In the genomic region with DNA sequence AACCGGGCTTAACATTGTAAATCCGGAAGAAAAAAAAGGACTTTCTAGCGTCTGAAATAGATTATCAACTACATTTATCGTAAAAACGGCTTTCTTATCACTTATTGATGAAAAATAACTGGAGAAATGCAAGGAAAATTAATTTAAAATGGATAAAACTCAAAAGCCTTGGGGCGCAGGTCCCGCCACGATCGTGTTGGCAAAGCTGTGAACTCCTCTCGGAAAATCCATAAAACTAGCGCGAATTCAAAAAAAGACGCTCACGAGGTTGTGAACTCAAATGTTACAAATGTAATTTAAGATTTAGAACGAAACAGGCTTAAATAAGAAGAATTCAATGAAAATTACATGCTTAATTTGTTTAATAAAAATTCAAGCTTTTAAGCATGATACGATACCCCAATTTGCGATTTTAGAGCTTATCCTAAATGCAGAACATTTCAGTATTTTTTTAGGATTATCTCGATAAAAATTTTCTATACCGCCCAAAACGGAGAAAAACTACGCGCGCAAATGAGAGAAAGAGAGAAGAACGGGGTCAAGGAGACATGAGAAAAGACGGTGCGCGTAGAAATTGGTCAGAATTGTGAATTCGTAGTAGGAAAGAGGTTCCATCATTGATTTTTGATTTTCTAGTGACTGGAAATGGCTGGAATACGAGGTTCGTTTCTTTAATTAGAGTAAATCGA, we compare ENCODE assay signal across 1 worm cellular context.
TF ChIP-seq lines count a peak whose summit lies in the region.

C29E4.15 (plus strand) TSS at position 547 of the 689 bp plus-strand sequence.

TF ChIP-seq in whole organism, L1 larva, 84 proteins besides CTCF, POLR2A, EP300 and RAD21 (continued from another document):
- TF ChIP-seq lsy-2 (tag; optimal IDR thresholded peaks at IDR 0.05; lab: Kevin White, UChicago) (peak; percentile 53 to 73), unc-98 (GFP tag; IDR thresholded peaks at IDR 0.05; lab: Robert Waterston, UW) (no peak), tbx-2 (tag; optimal IDR thresholded peaks at IDR 0.05; lab: Kevin White, UChicago) (peak; percentile 21), snpc-4 (tag; optimal IDR thresholded peaks at IDR 0.05; lab: Kevin White, UChicago) (no peak), fkh-8 (tag; optimal IDR thresholded peaks at IDR 0.05; lab: Kevin White, UChicago) (peak; percentile 29), zip-4 (GFP tag; optimal IDR thresholded peaks at IDR 0.05; lab: Kevin White, UChicago) (no peak), C34B4.2 (tag; optimal IDR thresholded peaks at IDR 0.05; lab: Kevin White, UChicago) (no peak), C04F5.9 (tag; optimal IDR thresholded peaks at IDR 0.05; lab: Kevin White, UChicago) (no peak), dpl-1 (GFP tag; optimal IDR thresholded peaks at IDR 0.05; lab: Kevin White, UChicago) (peak; percentile 79 to 92 (median 84)), unc-30 (tag; optimal IDR thresholded peaks at IDR 0.05; lab: Kevin White, UChicago) (no peak), nhr-90 (tag; optimal IDR thresholded peaks at IDR 0.05; lab: Kevin White, UChicago; ENCODE audit: poor library complexity) (no peak), ceh-82 (tag; optimal IDR thresholded peaks at IDR 0.05; lab: Kevin White, UChicago) (peak in 1 of 3 experiments; percentile 43), fos-1 (tag; optimal IDR thresholded peaks at IDR 0.05; lab: Kevin White, UChicago) (no peak), aly-2 (tag; optimal IDR thresholded peaks at IDR 0.05; lab: Kevin White, UChicago) (no peak), nhr-12 (tag; optimal IDR thresholded peaks at IDR 0.05; lab: Kevin White, UChicago) (no peak), nhr-71 (tag; optimal IDR thresholded peaks at IDR 0.05; lab: Kevin White, UChicago) (peak; percentile 70), nhr-76 (tag; optimal IDR thresholded peaks at IDR 0.05; lab: Kevin White, UChicago) (no peak), irx-1 (tag; optimal IDR thresholded peaks at IDR 0.05; lab: Kevin White, UChicago) (no peak), isw-1 (GFP tag; IDR thresholded peaks at IDR 0.05; lab: Robert Waterston, UW) (peak; percentile 33; the same call in 1 of the 2 replicates), mdl-1 (tag; optimal IDR thresholded peaks at IDR 0.05; lab: Kevin White, UChicago) (peak in 1 of 2 experiments; percentile 24), skn-1 (tag; optimal IDR thresholded peaks at IDR 0.05; lab: Kevin White, UChicago) (peak; percentile 34), lin-14 (GFP tag; optimal IDR thresholded peaks at IDR 0.05; lab: Kevin White, UChicago) (no peak), unc-130 (tag; optimal IDR thresholded peaks at IDR 0.05; lab: Kevin White, UChicago) (no peak), rnt-1 (tag; optimal IDR thresholded peaks at IDR 0.05; lab: Kevin White, UChicago) (peak; percentile 68), ztf-11 (tag; optimal IDR thresholded peaks at IDR 0.05; lab: Kevin White, UChicago) (no peak), xbp-1 (tag; optimal IDR thresholded peaks at IDR 0.05; lab: Kevin White, UChicago) (peak; percentile 37), ceh-90 (tag; optimal IDR thresholded peaks at IDR 0.05; lab: Kevin White, UChicago) (no peak), egl-27 (tag; optimal IDR thresholded peaks at IDR 0.05; lab: Kevin White, UChicago) (no peak), tlp-1 (tag; optimal IDR thresholded peaks at IDR 0.05; lab: Kevin White, UChicago) (no peak), jun-1 (tag; optimal IDR thresholded peaks at IDR 0.05; lab: Kevin White, UChicago) (no peak), mep-1 (tag; optimal IDR thresholded peaks at IDR 0.05; lab: Kevin White, UChicago) (no peak), snu-23 (GFP tag; optimal IDR thresholded peaks at IDR 0.05; lab: Kevin White, UChicago) (peak; percentile 58), efl-1 (optimal IDR thresholded peaks at IDR 0.05; lab: Kevin White, UChicago) (peak; percentile 92), efl-1 (GFP tag; optimal IDR thresholded peaks at IDR 0.05 in 1 of 2; lab: Kevin White, UChicago) (peak; percentile 90 to 98), lin-35 (GFP tag; optimal IDR thresholded peaks at IDR 0.05; lab: Kevin White, UChicago) (peak; percentile 74 to 91), sup-37 (GFP tag; optimal IDR thresholded peaks at IDR 0.05; lab: Kevin White, UChicago) (no peak), sox-4 (tag; optimal IDR thresholded peaks at IDR 0.05; lab: Kevin White, UChicago) (no peak), ceh-8 (GFP tag; optimal IDR thresholded peaks at IDR 0.05; lab: Kevin White, UChicago) (no peak), lir-3 (tag; optimal IDR thresholded peaks at IDR 0.05; lab: Kevin White, UChicago; ENCODE audit: poor library complexity) (no peak), fkh-10 (GFP tag; optimal IDR thresholded peaks at IDR 0.05; lab: Kevin White, UChicago) (no peak), F16B12.6 (tag; optimal IDR thresholded peaks at IDR 0.05; lab: Kevin White, UChicago) (peak; percentile 30), hpl-2 (GFP tag; optimal IDR thresholded peaks at IDR 0.05; lab: Kevin White, UChicago) (no peak), unc-86 (tag; optimal IDR thresholded peaks at IDR 0.05; lab: Kevin White, UChicago) (peak; percentile 40), lin-13 (GFP tag; optimal IDR thresholded peaks at IDR 0.05; lab: Kevin White, UChicago) (no peak), elt-3 (tag; optimal IDR thresholded peaks at IDR 0.05; lab: Kevin White, UChicago) (no peak), ztf-4 (tag; optimal IDR thresholded peaks at IDR 0.05; lab: Kevin White, UChicago) (no peak), aha-1 (tag; optimal IDR thresholded peaks at IDR 0.05; lab: Kevin White, UChicago) (no peak), nhr-19 (GFP tag; conservative IDR thresholded peaks at IDR 0.05; lab: Robert Waterston, UW) (peak; percentile 52), nhr-84 (tag; optimal IDR thresholded peaks at IDR 0.05; lab: Kevin White, UChicago) (no peak), efl-3 (GFP tag; optimal IDR thresholded peaks at IDR 0.05; lab: Kevin White, UChicago) (no peak), mef-2 (tag; optimal IDR thresholded peaks at IDR 0.05; lab: Kevin White, UChicago) (no peak), sptf-1 (tag; optimal IDR thresholded peaks at IDR 0.05; lab: Kevin White, UChicago) (no peak), nhr-47 (tag; optimal IDR thresholded peaks at IDR 0.05; lab: Kevin White, UChicago) (peak; percentile 58), pqm-1 (tag; optimal IDR thresholded peaks at IDR 0.05; lab: Kevin White, UChicago) (no peak), ceh-63 (GFP tag; optimal IDR thresholded peaks at IDR 0.05; lab: Kevin White, UChicago) (no peak), unc-62 (GFP tag; optimal IDR thresholded peaks at IDR 0.05; lab: Kevin White, UChicago) (no peak), pag-3 (tag; optimal IDR thresholded peaks at IDR 0.05; lab: Kevin White, UChicago; ENCODE audit: borderline replicate concordance, insufficient read depth) (no peak), hlh-17 (GFP tag; optimal IDR thresholded peaks at IDR 0.05; lab: Kevin White, UChicago; ENCODE audit: borderline replicate concordance) (no peak), ets-5 (GFP tag; IDR thresholded peaks at IDR 0.05; lab: Robert Waterston, UW) (no peak), vab-15 (tag; optimal IDR thresholded peaks at IDR 0.05; lab: Kevin White, UChicago) (no peak), nhr-77 (tag; optimal IDR thresholded peaks at IDR 0.05; lab: Kevin White, UChicago) (no peak), ama-1 (optimal IDR thresholded peaks at IDR 0.05; lab: Kevin White, UChicago) (no peak), grh-1 (GFP tag; IDR thresholded peaks at IDR 0.05; lab: Robert Waterston, UW) (no peak), lin-39 (tag; optimal IDR thresholded peaks at IDR 0.05; lab: Kevin White, UChicago) (no peak), nhr-28 (tag; optimal IDR thresholded peaks at IDR 0.05; lab: Kevin White, UChicago) (no peak), zag-1 (tag; optimal IDR thresholded peaks at IDR 0.05; lab: Kevin White, UChicago) (no peak), dsc-1 (tag; optimal IDR thresholded peaks at IDR 0.05; lab: Kevin White, UChicago) (no peak), ceh-88 (GFP tag; IDR thresholded peaks at IDR 0.05; lab: Robert Waterston, UW) (no peak), mab-9 (GFP tag; IDR thresholded peaks at IDR 0.05; lab: Robert Waterston, UW) (no peak), nhr-237 (tag; optimal IDR thresholded peaks at IDR 0.05; lab: Kevin White, UChicago) (no peak), nhr-85 (tag; lab: Kevin White, UChicago) (no peak), blmp-1 (tag; optimal IDR thresholded peaks at IDR 0.05; lab: Kevin White, UChicago) (peak; percentile 64), hlh-4 (tag; optimal IDR thresholded peaks at IDR 0.05; lab: Kevin White, UChicago) (no peak), egl-13 (tag; optimal IDR thresholded peaks at IDR 0.05; lab: Kevin White, UChicago) (no peak)
